Fruit fly (Drosophila melanogaster): ENCODE measurements around the gene CG34296.

CG34296 gene

DNA sequence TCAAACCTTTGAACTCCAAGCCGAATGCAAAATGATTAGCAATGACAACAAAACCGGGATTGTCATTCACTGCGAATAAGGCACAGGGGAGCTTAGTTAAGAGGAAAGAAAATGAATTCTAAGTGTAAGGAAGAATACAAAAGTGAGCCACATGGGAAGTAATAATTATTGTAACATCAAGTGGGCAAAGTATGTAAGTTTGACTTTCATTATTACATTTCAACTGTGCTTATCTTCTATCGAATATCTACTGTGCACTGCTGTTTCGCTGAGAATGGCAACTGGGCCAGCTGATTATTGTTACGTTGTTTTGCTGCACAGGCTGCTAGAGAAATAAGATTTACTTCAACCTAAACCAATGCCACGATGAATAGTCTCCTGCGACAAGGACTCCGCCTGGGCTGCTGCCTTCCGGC is 14.3 kb downstream of the CG34296 start, which contains the start of the genes CG7601 and CIA30 (continued):
- TF ChIP-seq CG11762 (GFP tag; optimal IDR thresholded peaks at IDR 0.05; ENCODE audit: insufficient read depth) (peak; percentile 99), Hr39 (GFP tag; optimal IDR thresholded peaks at IDR 0.05) (peak; percentile 99), OdsH (GFP tag; optimal IDR thresholded peaks at IDR 0.05) (peak; percentile 99), CG8632 (GFP tag; optimal IDR thresholded peaks at IDR 0.05) (peak; percentile 97), Blimp-1 (GFP tag; optimal IDR thresholded peaks at IDR 0.05) (peak; percentile 96), CG31627 (GFP tag; optimal IDR thresholded peaks at IDR 0.05) (peak; percentile 99), Ets21C (GFP tag; optimal IDR thresholded peaks at IDR 0.05) (peak; percentile 99), CG8119 (GFP tag; IDR thresholded peaks at IDR 0.05) (peak; percentile 100), CG3919 (GFP tag; optimal IDR thresholded peaks at IDR 0.05) (peak; percentile 99), lz (GFP tag; optimal IDR thresholded peaks at IDR 0.05) (peak; percentile 99), dsx (GFP tag; optimal IDR thresholded peaks at IDR 0.05; ENCODE audit: poor library complexity, severe bottlenecking) (peak; percentile 99), eg (GFP tag; IDR thresholded peaks at IDR 0.05) (peak; percentile 100), CG7368 (GFP tag; optimal IDR thresholded peaks at IDR 0.05) (peak; percentile 99), esn (GFP tag; optimal IDR thresholded peaks at IDR 0.05) (peak; percentile 99), Met (GFP tag; optimal IDR thresholded peaks at IDR 0.05) (peak; percentile 99), salr (GFP tag; optimal IDR thresholded peaks at IDR 0.05) (peak; percentile 96 to 97), CG1621 (tag; optimal IDR thresholded peaks at IDR 0.05) (peak; percentile 98), fd59A (GFP tag; optimal IDR thresholded peaks at IDR 0.05) (peak; percentile 98), CG34406 (GFP tag; optimal IDR thresholded peaks at IDR 0.05) (peak; percentile 98)

DNA sequence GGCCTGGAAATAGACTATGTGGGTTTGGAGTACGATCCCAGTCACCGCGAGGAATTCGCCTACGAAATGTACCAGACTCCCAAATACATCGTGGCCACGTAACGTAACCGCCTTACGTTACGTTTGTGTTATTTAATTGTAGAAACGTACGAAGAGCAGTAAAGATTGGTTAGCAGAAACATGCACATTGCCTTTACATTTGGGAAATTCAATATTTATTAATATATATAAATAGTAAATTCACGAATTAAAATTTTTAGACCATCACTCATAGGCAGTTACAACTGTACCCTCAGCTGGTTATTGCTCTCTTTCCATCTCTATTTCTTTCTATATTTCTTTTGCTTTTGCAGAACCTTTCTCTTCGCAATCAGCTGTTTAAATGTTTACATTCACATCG is 15.6 kb downstream of the CG34296 start, which contains the start of gene Gnpnat:
Gene Gnpnat (plus strand): TSS at position 385 of the 400 bp plus-strand sequence.
- peak; percentile 63 for TF ChIP-seq Eip75B (GFP tag; optimal IDR thresholded peaks at IDR 0.05)
- TF ChIP-seq CG6808 (GFP tag; optimal IDR thresholded peaks at IDR 0.05) = no peak
- TF ChIP-seq CG6792 (GFP tag; optimal IDR thresholded peaks at IDR 0.05) = peak; percentile 32
- TF ChIP-seq achi (GFP tag; optimal IDR thresholded peaks at IDR 0.05) = peak; percentile 63
- peak; percentile 38 for TF ChIP-seq dac (GFP tag; optimal IDR thresholded peaks at IDR 0.05)
- TF ChIP-seq fd85E (GFP tag; optimal IDR thresholded peaks at IDR 0.05) = no peak
- TF ChIP-seq Blimp-1 (GFP tag; optimal IDR thresholded peaks at IDR 0.05) = no peak
- TF ChIP-seq spab (GFP tag; optimal IDR thresholded peaks at IDR 0.05) = peak; percentile 6
- peak; percentile 69 for TF ChIP-seq esn (GFP tag; optimal IDR thresholded peaks at IDR 0.05)
- TF ChIP-seq svp (GFP tag) = peak; percentile 51
- no peak for TF ChIP-seq Gug (GFP tag; IDR thresholded peaks at IDR 0.05)
- TF ChIP-seq Met (GFP tag; optimal IDR thresholded peaks at IDR 0.05) = peak; percentile 47
- peak; percentile 54 for TF ChIP-seq net (GFP tag; optimal IDR thresholded peaks at IDR 0.05)
- TF ChIP-seq CG6163 (GFP tag; IDR thresholded peaks at IDR 0.05) = no peak
- no peak for TF ChIP-seq eg (GFP tag; IDR thresholded peaks at IDR 0.05)
- peak; percentile 21 for TF ChIP-seq cyc (GFP tag; optimal IDR thresholded peaks at IDR 0.05)
- TF ChIP-seq CG6276 (GFP tag; optimal IDR thresholded peaks at IDR 0.05) = peak; percentile 63
- no peak for TF ChIP-seq Eip93F (GFP tag; optimal IDR thresholded peaks at IDR 0.05)
- peak; percentile 90 for TF ChIP-seq Eip78C (GFP tag)
- TF ChIP-seq OdsH (GFP tag; optimal IDR thresholded peaks at IDR 0.05) = peak; percentile 71
- peak; percentile 44 for TF ChIP-seq Smox (GFP tag; optimal IDR thresholded peaks at IDR 0.05)
- peak in 1 of 2 experiments; percentile 52 for TF ChIP-seq ss (GFP tag; optimal IDR thresholded peaks at IDR 0.05)
- TF ChIP-seq Hr39 (GFP tag; optimal IDR thresholded peaks at IDR 0.05) = peak; percentile 3
- TF ChIP-seq Lpt (GFP tag; optimal IDR thresholded peaks at IDR 0.05) = peak; percentile 25
- TF ChIP-seq CG15336 (GFP tag; IDR thresholded peaks at IDR 0.05) = no peak
- TF ChIP-seq dsx (GFP tag; optimal IDR thresholded peaks at IDR 0.05; ENCODE audit: poor library complexity, severe bottlenecking) = peak; percentile 43
- peak; percentile 13 for TF ChIP-seq CG3032 (tag; optimal IDR thresholded peaks at IDR 0.05)
- peak; percentile 15 for TF ChIP-seq pdm3 (GFP tag; optimal IDR thresholded peaks at IDR 0.05)
- peak; percentile 64 for TF ChIP-seq CG10631 (GFP tag; optimal IDR thresholded peaks at IDR 0.05)
- TF ChIP-seq CG31627 (GFP tag; optimal IDR thresholded peaks at IDR 0.05) = peak; percentile 11
- peak; percentile 10 for TF ChIP-seq CG11762 (GFP tag; optimal IDR thresholded peaks at IDR 0.05; ENCODE audit: insufficient read depth)
- TF ChIP-seq Sox15 (GFP tag; optimal IDR thresholded peaks at IDR 0.05) = no peak
- TF ChIP-seq CG34406 (GFP tag; optimal IDR thresholded peaks at IDR 0.05) = peak; percentile 40
- peak; percentile 55 for TF ChIP-seq vri (GFP tag; optimal IDR thresholded peaks at IDR 0.05)
- no peak for TF ChIP-seq CG8119 (GFP tag; IDR thresholded peaks at IDR 0.05)
- peak; percentile 75 for TF ChIP-seq CG32006 (GFP tag; optimal IDR thresholded peaks at IDR 0.05)
- TF ChIP-seq CG8319 (GFP tag; optimal IDR thresholded peaks at IDR 0.05) = no peak
- TF ChIP-seq CG11294 (GFP tag; IDR thresholded peaks at IDR 0.05) = no peak
- peak; percentile 54 for TF ChIP-seq lz (GFP tag; optimal IDR thresholded peaks at IDR 0.05)
- TF ChIP-seq topi (GFP tag; optimal IDR thresholded peaks at IDR 0.05) = peak; percentile 45
- TF ChIP-seq Hr4 (GFP tag; optimal IDR thresholded peaks at IDR 0.05) = peak; percentile 62
